Fruit fly (Drosophila melanogaster) whole organism, adult: ENCODE results near the gene PDCD-5.

ENCODE experiments used
- CG11617 ChIP-seq: fragments of 200-800 bp; sonication (Bioruptor generic); optimal IDR thresholded peaks from 2 replicates; lab custom pipeline; 2017; ENCODE audit warnings: mild to moderate bottlenecking, missing biosample characterization, missing genetic modification reagents, missing genetic modification characterization
- CG12768 ChIP-seq: fragments of 200-800 bp; sonication (Bioruptor generic); optimal IDR thresholded peaks from 2 replicates; lab custom pipeline; 2017; ENCODE audit warnings: missing biosample characterization, missing genetic modification characterization, mild to moderate bottlenecking, moderate library complexity, missing genetic modification reagents
- CG14711 ChIP-seq: fragments of 200-800 bp; sonication (Bioruptor generic); optimal IDR thresholded peaks from 2 replicates; lab custom pipeline; 2018; ENCODE audit warnings: missing biosample characterization, mild to moderate bottlenecking, missing genetic modification characterization, moderate library complexity
- CG1620 ChIP-seq: fragments of 200-800 bp; sonication (Bioruptor generic); optimal IDR thresholded peaks from 2 replicates; lab custom pipeline; 2016; ENCODE audit warnings: missing biosample characterization, missing genetic modification characterization
- CG33017 ChIP-seq: fragments of 200-800 bp; sonication (Bioruptor generic); optimal IDR thresholded peaks from 2 replicates; lab custom pipeline; 2018; ENCODE audit warnings: missing biosample characterization, mild to moderate bottlenecking, missing genetic modification characterization, moderate library complexity
- CG5204 ChIP-seq: fragments of 200-800 bp; sonication (Bioruptor generic); optimal IDR thresholded peaks from 2 replicates; lab custom pipeline; 2016; ENCODE audit warnings: missing biosample characterization, missing genetic modification characterization
- CG7045 ChIP-seq: fragments of 200-800 bp; sonication (Bioruptor generic); optimal IDR thresholded peaks from 2 replicates; lab custom pipeline; 2017; ENCODE audit warnings: missing biosample characterization, mild to moderate bottlenecking, missing genetic modification characterization
- CG7101 ChIP-seq: fragments of 200-800 bp; sonication (Bioruptor generic); optimal IDR thresholded peaks from 2 replicates; lab custom pipeline; 2018; ENCODE audit warnings: missing biosample characterization, mild to moderate bottlenecking, missing genetic modification characterization, moderate library complexity
- Crg-1 ChIP-seq: fragments of 200-800 bp; sonication (Bioruptor generic); optimal IDR thresholded peaks from 2 replicates; lab custom pipeline; 2016; ENCODE audit warnings: missing biosample characterization, missing genetic modification characterization
- Hr96 ChIP-seq: fragments of 200-800 bp; sonication (Bioruptor generic); optimal IDR thresholded peaks from 2 replicates; lab custom pipeline; 2016; ENCODE audit warnings: missing biosample characterization, missing genetic modification characterization
- bab1 ChIP-seq: fragments of 200-800 bp; sonication (Bioruptor generic); optimal IDR thresholded peaks from 3 replicates; lab custom pipeline; 2019; ENCODE audit warnings: missing biosample characterization, mild to moderate bottlenecking, missing genetic modification characterization, moderate library complexity
- cic ChIP-seq: fragments of 200-800 bp; sonication (Bioruptor generic); optimal IDR thresholded peaks from 2 replicates; lab custom pipeline; 2017; ENCODE audit warnings: missing biosample characterization, mild to moderate bottlenecking, missing genetic modification characterization, moderate library complexity
- cnc ChIP-seq, 2 experiments: fragments of >200 bp; optimal IDR thresholded peaks; 2 replicates each; lab custom pipeline; 2017
- kay ChIP-seq: fragments of 200-800 bp; sonication (Bioruptor generic); peaks from one replicate; lab custom pipeline; 2016; ENCODE audit warnings: missing biosample characterization, missing genetic modification characterization, borderline replicate concordance
- ovo ChIP-seq: fragments of 200-800 bp; sonication (Bioruptor generic); optimal IDR thresholded peaks from 2 replicates; lab custom pipeline; 2016; ENCODE audit warnings: missing biosample characterization, missing genetic modification characterization
- pad ChIP-seq: fragments of 200-800 bp; sonication (Bioruptor generic); optimal IDR thresholded peaks from 3 replicates; lab custom pipeline; 2017; ENCODE audit warnings: missing biosample characterization, missing genetic modification characterization, mild to moderate bottlenecking, moderate library complexity, missing genetic modification reagents
- tj ChIP-seq: fragments of 200-800 bp; sonication (Bioruptor generic); optimal IDR thresholded peaks from 3 replicates; lab custom pipeline; 2017; ENCODE audit warnings: missing biosample characterization, mild to moderate bottlenecking, missing genetic modification characterization, moderate library complexity
- toe ChIP-seq: fragments of 200-800 bp; sonication (Bioruptor generic); optimal IDR thresholded peaks from 2 replicates; lab custom pipeline; 2016; ENCODE audit warnings: missing biosample characterization, missing genetic modification characterization

PDCD-5 gene

DNA sequence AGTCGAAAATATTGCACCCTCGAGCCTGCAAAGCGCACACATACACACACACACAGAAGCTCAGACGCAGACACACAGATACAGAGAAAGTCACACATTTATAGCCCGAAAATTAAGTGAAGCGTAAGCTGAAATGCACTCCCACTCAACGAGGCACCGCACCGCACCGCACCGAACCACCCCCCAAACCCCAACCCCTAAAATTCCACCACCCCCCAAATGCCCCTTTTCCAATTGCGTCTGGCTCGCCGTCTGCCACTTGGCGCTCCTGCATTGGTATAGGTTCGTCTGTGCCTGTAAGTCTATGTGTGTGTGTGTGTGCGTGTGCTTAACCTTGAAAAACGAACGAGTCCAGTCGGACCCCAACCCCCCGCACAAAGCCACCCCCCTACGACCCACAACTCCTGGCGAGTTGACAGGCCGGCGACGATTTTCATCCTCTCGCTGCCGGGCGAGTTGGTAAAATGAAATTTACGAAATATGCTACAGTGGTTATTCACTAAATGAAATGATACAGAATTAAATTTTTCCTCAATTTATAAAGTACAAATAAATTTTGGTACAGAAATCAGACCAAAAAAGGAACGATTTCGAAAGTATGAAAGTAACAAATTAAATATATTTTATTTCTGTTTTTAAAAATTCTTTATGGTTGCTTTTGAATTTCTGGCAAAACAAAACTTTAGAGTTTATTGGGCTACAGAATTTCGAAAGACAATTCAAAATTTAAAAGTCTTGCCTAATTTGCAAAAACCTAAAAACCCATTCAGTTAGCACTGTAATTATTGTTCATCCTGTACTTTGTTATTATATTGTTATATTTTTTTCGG, 49.0 kb downstream of the PDCD-5 start:
- TF ChIP-seq toe (GFP tag; lab: Kevin White, UChicago): no peak
- no peak for TF ChIP-seq CG7101
- no peak for TF ChIP-seq Crg-1
- no peak for TF ChIP-seq CG1620 (GFP tag; lab: Kevin White, UChicago)
- no peak for TF ChIP-seq CG5204 (GFP tag; lab: Kevin White, UChicago)
- TF ChIP-seq CG11617: no peak
- no peak for TF ChIP-seq CG7045 (GFP tag; lab: Kevin White, UChicago)
- TF ChIP-seq cnc (optimal IDR thresholded peaks at IDR 0.05; lab: Kevin White, UChicago): no peak
- TF ChIP-seq bab1 (GFP tag; lab: Kevin White, UChicago): no peak
- no peak for TF ChIP-seq cic (GFP tag; lab: Kevin White, UChicago)
- TF ChIP-seq kay (GFP tag; lab: Kevin White, UChicago): no peak
- TF ChIP-seq Hr96 (GFP tag; lab: Kevin White, UChicago): no peak
- no peak for TF ChIP-seq tj
- TF ChIP-seq CG33017 (tag; lab: Kevin White, UChicago): no peak
- TF ChIP-seq CG12768 (GFP tag; lab: Kevin White, UChicago): no peak
- no peak for TF ChIP-seq pad

- TF ChIP-seq cnc (optimal IDR thresholded peaks at IDR 0.05; lab: Kevin White, UChicago): no peak
- TF ChIP-seq kay (GFP tag; lab: Kevin White, UChicago): no peak
- no peak for TF ChIP-seq CG1620 (GFP tag; lab: Kevin White, UChicago)
- TF ChIP-seq ovo (GFP tag; lab: Kevin White, UChicago): no peak
- no peak for TF ChIP-seq pad
- TF ChIP-seq tj: no peak
- TF ChIP-seq CG7045 (GFP tag; lab: Kevin White, UChicago): no peak
- TF ChIP-seq bab1 (GFP tag; lab: Kevin White, UChicago): no peak
- no peak for TF ChIP-seq CG7101
- no peak for TF ChIP-seq Crg-1
- no peak for TF ChIP-seq CG5204 (GFP tag; lab: Kevin White, UChicago)
- no peak for TF ChIP-seq CG12768 (GFP tag; lab: Kevin White, UChicago)
- no peak for TF ChIP-seq Hr96 (GFP tag; lab: Kevin White, UChicago)
- no peak for TF ChIP-seq CG14711 (tag; lab: Kevin White, UChicago)
Measured at dm6 chr3L:16181330-16181830, 50.5 kb downstream of the PDCD-5 start.
